Fruit fly (Drosophila melanogaster) whole organism, prepupa: ENCODE measurements around the gene RPA3.

Experiments used
- CG16779 ChIP-seq: fragments of 200-800 bp; sonication (Bioruptor generic); optimal IDR thresholded peaks from 3 replicates; lab custom pipeline; 2017; ENCODE audit warnings: missing biosample characterization, mild to moderate bottlenecking, missing genetic modification characterization
- CG6163 ChIP-seq: fragments of 200-800 bp; sonication (Bioruptor generic); IDR thresholded peaks from 3 replicates; pipeline ENCODE4 v1.3.6; 2022; ENCODE audit warnings: missing biosample characterization, missing genetic modification characterization
- CG8319 ChIP-seq: fragments of 200-800 bp; sonication (Bioruptor generic); optimal IDR thresholded peaks from 3 replicates; lab custom pipeline; 2016; ENCODE audit warnings: missing biosample characterization, missing genetic modification characterization
- Hr38 ChIP-seq: sonication (Bioruptor generic); optimal IDR thresholded peaks from 2 replicates; lab custom pipeline; 2016; ENCODE audit warnings: missing biosample characterization, missing genetic modification characterization
- Met ChIP-seq: fragments of 200-800 bp; sonication (Bioruptor generic); optimal IDR thresholded peaks from 3 replicates; lab custom pipeline; 2016; ENCODE audit warnings: missing biosample characterization, missing genetic modification characterization
- dac ChIP-seq: fragments of 200-800 bp; sonication (Bioruptor generic); optimal IDR thresholded peaks from 2 replicates; lab custom pipeline; 2017; ENCODE audit warnings: missing biosample characterization, mild to moderate bottlenecking, missing genetic modification characterization

DNA sequence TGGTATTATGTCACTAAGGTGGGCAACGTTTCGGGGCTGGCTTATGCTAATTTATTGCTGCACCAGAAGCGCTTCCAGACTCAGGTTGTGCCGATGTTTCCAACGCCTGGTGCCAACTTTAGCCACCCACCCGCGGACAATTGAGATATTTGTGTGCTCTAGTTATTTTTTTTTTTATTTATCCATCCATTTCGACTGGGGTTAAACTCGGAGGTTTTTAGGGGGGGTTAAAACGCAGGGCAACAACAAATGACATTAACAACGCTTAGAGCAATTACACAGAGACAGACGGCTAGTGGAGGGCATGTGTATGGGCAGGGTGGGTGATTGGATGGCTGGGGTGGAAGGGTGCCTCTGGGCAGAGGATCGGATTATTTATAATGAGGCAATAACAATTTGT, 16.1 kb upstream of the RPA3 start:
- TF ChIP-seq Hr38 (GFP tag; lab: Kevin White, UChicago): no peak
- TF ChIP-seq CG16779: no peak
- no peak for TF ChIP-seq CG6163 (GFP tag; lab: Robert Waterston, UW)
- TF ChIP-seq CG8319 (GFP tag; lab: Kevin White, UChicago): no peak
- no peak for TF ChIP-seq Met (GFP tag; lab: Kevin White, UChicago)
- no peak for TF ChIP-seq dac
